Worm (Caenorhabditis elegans) whole organism, L4/young adult: ENCODE results near the gene T19C3.7.

ENCODE experiments used
- W03F9.2 ChIP-seq: fragments of 150-350 bp; optimal IDR thresholded peaks from 2 replicates; lab custom pipeline; 2014; ENCODE audit warnings: missing biosample characterization, missing genetic modification characterization
- dao-5 ChIP-seq: sonication (generic microtip); optimal IDR thresholded peaks from 2 replicates; lab custom pipeline; 2016; ENCODE audit warnings: missing genotype, missing genetic modification characterization, moderate library complexity, missing compliant biosample characterization
- him-1 ChIP-seq: sonication (generic microtip); optimal IDR thresholded peaks from 2 replicates; lab custom pipeline; 2016; ENCODE audit warnings: missing genotype, missing genetic modification reagents, missing genetic modification characterization, missing compliant biosample characterization

The T19C3.7 gene

DNA sequence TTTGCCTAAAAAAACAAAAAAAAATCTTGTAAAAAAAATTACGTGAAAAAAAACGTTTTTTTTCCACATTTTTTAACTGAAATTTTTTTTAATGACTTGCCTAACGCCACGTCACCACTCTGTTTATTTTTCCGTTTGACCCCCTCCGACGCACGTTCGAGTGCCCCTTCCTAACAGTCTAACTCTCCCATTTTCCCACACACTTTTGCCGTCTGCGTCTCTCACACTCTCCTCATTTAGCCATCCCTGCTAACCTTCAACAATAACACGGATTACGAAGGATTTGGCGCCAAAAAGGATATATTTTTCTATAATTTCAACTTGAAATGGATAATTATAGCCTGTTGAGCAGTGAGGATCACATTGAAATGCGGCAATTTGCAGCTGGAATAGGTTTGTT is 11.3 kb upstream of the T19C3.7 start:
- TF ChIP-seq dao-5 (tag; lab: Kevin White, UChicago) (no peak), him-1 (tag; lab: Kevin White, UChicago) (no peak), W03F9.2 (tag; lab: Kevin White, UChicago) (no peak)

ce11 chrIII:646454-646853 is 10.5 kb upstream of the T19C3.7 start, which contains the start of gene orai-1:
Gene orai-1 (plus strand): TSS chrIII:646754.
- TF ChIP-seq dao-5 (tag; lab: Kevin White, UChicago): no peak
- no peak for TF ChIP-seq W03F9.2 (tag; lab: Kevin White, UChicago)
- TF ChIP-seq him-1 (tag; lab: Kevin White, UChicago): no peak

DNA sequence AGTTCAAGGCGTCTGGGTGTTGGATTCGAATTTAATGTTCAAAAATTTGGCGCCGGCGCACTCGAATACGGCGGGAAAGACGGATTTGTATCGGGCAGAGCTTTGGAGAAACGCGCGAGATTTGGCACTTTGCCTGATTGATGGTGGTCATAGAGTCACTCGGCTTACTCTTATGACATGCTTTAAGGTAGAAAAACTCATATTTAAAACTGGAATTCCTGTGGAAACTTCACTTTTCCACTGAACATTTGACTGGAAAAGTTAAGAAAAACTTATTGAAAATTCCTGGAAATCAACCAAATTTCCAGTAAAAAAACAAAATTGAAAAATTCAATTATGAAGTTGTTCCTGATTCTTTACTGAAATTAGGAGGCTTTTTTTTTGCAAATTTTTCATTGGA is 8.7 kb upstream of the T19C3.7 start:
- TF ChIP-seq dao-5 (tag; lab: Kevin White, UChicago): no peak
- TF ChIP-seq W03F9.2 (tag; lab: Kevin White, UChicago): no peak
- TF ChIP-seq him-1 (tag; lab: Kevin White, UChicago): no peak

DNA sequence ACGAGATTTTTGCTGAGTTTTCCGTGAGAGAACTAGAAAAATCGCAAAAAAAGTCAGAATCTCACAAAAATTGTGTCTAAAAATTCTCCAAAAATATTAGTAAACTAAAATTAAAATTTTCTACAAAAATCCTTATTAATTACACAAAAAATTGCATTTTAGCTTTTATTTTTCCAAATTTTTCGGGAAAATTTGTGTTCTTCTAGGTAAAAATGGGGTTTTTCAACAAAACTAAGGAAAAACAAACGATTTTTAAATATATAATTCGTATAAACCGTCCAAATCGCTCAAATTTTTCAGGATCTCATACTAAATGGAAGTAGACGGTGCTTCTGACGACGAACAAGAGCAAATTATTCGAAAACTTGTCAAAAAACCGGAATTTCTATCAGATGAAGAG is 5.8 kb upstream of the T19C3.7 start, which contains the start of gene W06E11.1:
TSS of gene W06E11.1 (plus strand) at position 301 of the 400 bp plus-strand sequence.
- no peak for TF ChIP-seq him-1 (tag; lab: Kevin White, UChicago)
- no peak for TF ChIP-seq W03F9.2 (tag; lab: Kevin White, UChicago)
- no peak for TF ChIP-seq dao-5 (tag; lab: Kevin White, UChicago)

ce11 chrIII:640198-640803 is 4.3 kb upstream of the T19C3.7 start, which contains the start of the genes tag-266 and tag-267:
Gene tag-266 (minus strand): TSS chrIII:640226.
Gene tag-267 (plus strand): TSS chrIII:640790.
- TF ChIP-seq W03F9.2 (tag; lab: Kevin White, UChicago) (peak; percentile 76), dao-5 (tag; lab: Kevin White, UChicago) (no peak), him-1 (tag; lab: Kevin White, UChicago) (no peak)

DNA sequence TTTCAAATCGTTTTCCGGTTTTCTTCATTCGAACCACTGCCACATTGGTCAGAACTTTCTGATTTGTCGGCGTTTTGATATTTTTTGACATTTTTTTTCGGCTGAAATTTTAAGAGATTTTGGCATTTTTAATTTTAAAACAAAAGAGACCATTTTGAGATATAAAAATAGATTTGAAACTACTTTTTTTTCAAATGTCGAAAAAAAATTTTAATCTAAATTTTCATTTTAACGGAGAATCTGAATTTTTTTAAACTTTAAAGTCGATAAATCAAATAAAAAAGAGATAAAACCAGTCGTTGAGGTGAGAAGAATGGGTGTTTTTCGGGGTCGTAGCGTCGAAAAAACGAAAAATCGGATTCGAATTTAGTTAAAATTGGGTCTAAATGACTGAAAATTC is 2.4 kb upstream of the T19C3.7 start, which contains the start of gene sbds-1:
TSS of gene sbds-1 (minus strand) at position 101 of the 400 bp plus-strand sequence.
- no peak for TF ChIP-seq him-1 (tag; lab: Kevin White, UChicago)
- TF ChIP-seq dao-5 (tag; lab: Kevin White, UChicago): no peak
- TF ChIP-seq W03F9.2 (tag; lab: Kevin White, UChicago): no peak

ce11 chrIII:634618-635017 is 1.3 kb downstream of the T19C3.7 start, which contains the start of gene fem-2:
Gene fem-2 (minus strand): TSS chrIII:634626.
- TF ChIP-seq dao-5 (tag; lab: Kevin White, UChicago) (no peak), W03F9.2 (tag; lab: Kevin White, UChicago) (peak; percentile 19), him-1 (tag; lab: Kevin White, UChicago) (no peak)

DNA sequence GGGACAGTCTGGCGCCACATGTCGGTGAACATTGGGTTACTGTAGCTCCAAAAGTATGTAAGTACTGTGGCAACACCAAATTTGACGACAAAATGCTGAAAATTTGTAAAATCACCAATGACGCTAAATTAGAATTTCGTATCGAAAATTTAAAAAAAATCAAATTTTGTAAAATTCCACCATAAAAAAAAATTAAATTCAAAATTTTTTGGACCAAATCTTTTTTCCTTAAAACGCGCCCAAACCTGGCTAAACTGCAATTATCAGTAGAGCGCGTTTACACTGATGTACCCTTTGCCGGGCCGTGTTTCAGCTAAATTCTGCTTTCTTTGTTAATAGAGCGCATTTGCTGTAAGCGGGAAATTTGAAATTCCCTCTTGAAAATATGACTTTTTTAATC is 4.5 kb downstream of the T19C3.7 start, which contains the start of gene T19C3.6:
TSS of gene T19C3.6 (minus strand) at position 101 of the 400 bp plus-strand sequence.
- no peak for TF ChIP-seq him-1 (tag; lab: Kevin White, UChicago)
- no peak for TF ChIP-seq W03F9.2 (tag; lab: Kevin White, UChicago)
- TF ChIP-seq dao-5 (tag; lab: Kevin White, UChicago): no peak

ce11 chrIII:627838-628237 is 8.1 kb downstream of the T19C3.7 start, which contains the start of gene T19C3.5:
Gene T19C3.5 (minus strand): TSS chrIII:627938.
- no peak for TF ChIP-seq him-1 (tag; lab: Kevin White, UChicago)
- no peak for TF ChIP-seq W03F9.2 (tag; lab: Kevin White, UChicago)
- no peak for TF ChIP-seq dao-5 (tag; lab: Kevin White, UChicago)

ce11 chrIII:626091-626490 is 9.9 kb downstream of the T19C3.7 start:
- TF ChIP-seq him-1 (tag; lab: Kevin White, UChicago) (no peak), W03F9.2 (tag; lab: Kevin White, UChicago) (no peak), dao-5 (tag; lab: Kevin White, UChicago) (no peak)

ce11 chrIII:623754-624153 is 12.2 kb downstream of the T19C3.7 start:
- TF ChIP-seq dao-5 (tag; lab: Kevin White, UChicago) (no peak), W03F9.2 (tag; lab: Kevin White, UChicago) (peak; percentile 59), him-1 (tag; lab: Kevin White, UChicago) (peak; percentile 15)

DNA sequence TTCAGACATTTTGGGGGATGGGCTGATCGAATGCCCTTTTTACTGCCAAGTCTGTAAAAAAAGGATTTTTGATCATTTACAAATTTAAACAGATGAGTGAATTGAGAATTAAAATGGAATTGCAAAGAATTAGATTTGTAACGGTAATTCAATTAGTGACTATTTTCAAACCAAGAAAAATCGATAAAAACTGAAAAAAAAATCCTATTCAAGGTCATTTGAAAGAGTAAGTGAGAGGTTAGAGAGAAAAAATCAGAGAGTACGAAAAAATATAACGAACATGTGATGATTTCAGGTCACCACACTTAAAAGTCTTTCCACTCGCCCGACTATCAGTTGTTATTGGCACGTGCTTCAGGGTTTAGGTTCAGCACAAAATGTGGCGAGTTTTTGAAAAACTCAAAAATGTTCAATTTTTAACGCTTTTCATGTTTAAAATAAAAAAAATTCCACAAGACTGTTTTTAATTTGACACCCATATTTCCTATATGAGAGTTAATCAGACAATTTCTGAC is 15.7 kb downstream of the T19C3.7 start, which contains the start of gene T19C3.4:
TSS of gene T19C3.4 (minus strand) at position 51 of the 515 bp plus-strand sequence.
- TF ChIP-seq dao-5 (tag; lab: Kevin White, UChicago): no peak
- TF ChIP-seq him-1 (tag; lab: Kevin White, UChicago): no peak
- no peak for TF ChIP-seq W03F9.2 (tag; lab: Kevin White, UChicago)

- TF ChIP-seq dao-5 (tag; lab: Kevin White, UChicago) (no peak), W03F9.2 (tag; lab: Kevin White, UChicago) (no peak), him-1 (tag; lab: Kevin White, UChicago) (no peak)
Measured at ce11 chrIII:617467-617866, 18.5 kb downstream of the T19C3.7 start, which contains the start of gene T19C3.2. Gene T19C3.2 (minus strand): TSS chrIII:617567.
